Worm (Caenorhabditis elegans) whole organism, late embryonic: Measurements from ENCODE around the gene F54B11.8.

Experiments
- C08G9.2 ChIP-seq: sonication (generic microtip); optimal IDR thresholded peaks from 2 replicates; lab custom pipeline; 2016; ENCODE audit warnings: mild to moderate bottlenecking, missing genetic modification characterization, moderate library complexity, missing compliant biosample characterization
- Y22D7AL.16 ChIP-seq: sonication (generic microtip); optimal IDR thresholded peaks from 2 replicates; lab custom pipeline; 2016; ENCODE audit warnings: missing genetic modification characterization, missing compliant biosample characterization
- ceh-24 ChIP-seq: sonication (generic microtip); optimal IDR thresholded peaks from 2 replicates; lab custom pipeline; 2016; ENCODE audit warnings: mild to moderate bottlenecking, missing genetic modification characterization, missing compliant biosample characterization
- nhr-232 ChIP-seq: sonication (generic microtip); optimal IDR thresholded peaks from 2 replicates; lab custom pipeline; 2016; ENCODE audit warnings: missing genetic modification characterization, missing compliant biosample characterization
- pha-4 ChIP-seq: fragments of 150-350 bp; optimal IDR thresholded peaks from 2 replicates; lab custom pipeline; 2018; ENCODE audit warnings: missing biosample characterization, missing genetic modification reagents, missing genetic modification characterization

ce11 chrX:13639577-13639976 is 35.9 kb upstream of the F54B11.8 start, which contains the start of gene twk-20:
- no peak for TF ChIP-seq C08G9.2
- no peak for TF ChIP-seq nhr-232 (tag; lab: Kevin White, UChicago)
- TF ChIP-seq pha-4, result no peak
- TF ChIP-seq Y22D7AL.16 (tag; lab: Kevin White, UChicago), result no peak
- no peak for TF ChIP-seq ceh-24 (tag; lab: Kevin White, UChicago)
